Fruit fly (Drosophila melanogaster) whole organism, embryonic: Measurements from ENCODE around the gene trbd.

Source experiments
- ATbp ChIP-seq: fragments of 200-800 bp; sonication (Bioruptor generic); optimal IDR thresholded peaks from 2 replicates; lab custom pipeline; 2017; ENCODE audit warnings: missing biosample characterization, mild to moderate bottlenecking, missing genetic modification characterization, missing genetic modification reagents
- Antp ChIP-seq: fragments of 200-800 bp; sonication (Bioruptor generic); optimal IDR thresholded peaks from 3 replicates; lab custom pipeline; 2016; ENCODE audit warnings: missing biosample characterization, missing genetic modification characterization
- BtbVII ChIP-seq: fragments of 200-800 bp; sonication (Bioruptor generic); optimal IDR thresholded peaks from 3 replicates; lab custom pipeline; 2017; ENCODE audit warnings: missing biosample characterization, mild to moderate bottlenecking, missing genetic modification characterization
- Bteb2 ChIP-seq: fragments of 200-800 bp; sonication (Bioruptor generic); optimal IDR thresholded peaks from 2 replicates; lab custom pipeline; 2016; ENCODE audit warnings: missing biosample characterization, missing genetic modification characterization
- CG11247 ChIP-seq: fragments of 200-800 bp; sonication (Bioruptor generic); IDR thresholded peaks from 2 replicates; pipeline ENCODE4 v1.3.6; 2022; ENCODE audit warnings: missing biosample characterization, missing genetic modification characterization
- CG12104 ChIP-seq: fragments of 200-800 bp; sonication (Bioruptor generic); optimal IDR thresholded peaks from 3 replicates; lab custom pipeline; 2016; ENCODE audit warnings: missing biosample characterization, missing genetic modification characterization
- CG14710 ChIP-seq: fragments of 200-800 bp; sonication (Bioruptor generic); optimal IDR thresholded peaks from 3 replicates; lab custom pipeline; 2019; ENCODE audit warnings: missing biosample characterization, mild to moderate bottlenecking, missing genetic modification characterization, moderate library complexity
- CG15011 ChIP-seq: fragments of 200-800 bp; sonication (Bioruptor generic); optimal IDR thresholded peaks from 3 replicates; lab custom pipeline; 2018; ENCODE audit warnings: missing biosample characterization, mild to moderate bottlenecking, missing genetic modification characterization
- CG1602 ChIP-seq: fragments of 200-800 bp; sonication (Bioruptor generic); optimal IDR thresholded peaks from 3 replicates; lab custom pipeline; 2016; ENCODE audit warnings: missing biosample characterization, missing genetic modification characterization
- CG1603 ChIP-seq: fragments of 200-800 bp; sonication (Bioruptor generic); optimal IDR thresholded peaks from 2 replicates; lab custom pipeline; 2019; ENCODE audit warnings: missing biosample characterization, mild to moderate bottlenecking, missing genetic modification characterization, moderate library complexity
- CG17361 ChIP-seq: fragments of 200-800 bp; sonication (Bioruptor generic); IDR thresholded peaks from 3 replicates; pipeline ENCODE4 v1.3.6; 2022; ENCODE audit warnings: missing biosample characterization, missing genetic modification characterization
- CG17912 ChIP-seq: fragments of 200-800 bp; sonication (Bioruptor generic); optimal IDR thresholded peaks from 2 replicates; lab custom pipeline; 2018; ENCODE audit warnings: missing biosample characterization, mild to moderate bottlenecking, missing genetic modification characterization
- CG18011 ChIP-seq: fragments of 200-800 bp; sonication (Bioruptor generic); optimal IDR thresholded peaks from 2 replicates; lab custom pipeline; 2017; ENCODE audit warnings: missing biosample characterization, missing genetic modification characterization, mild to moderate bottlenecking, moderate library complexity, missing genotype
- CG18599 ChIP-seq: fragments of 200-800 bp; sonication (Bioruptor generic); optimal IDR thresholded peaks from 3 replicates; lab custom pipeline; 2017; ENCODE audit warnings: missing biosample characterization, missing genetic modification characterization, mild to moderate bottlenecking, moderate library complexity, missing genetic modification reagents
- CG2116 ChIP-seq: fragments of 200-800 bp; sonication (Bioruptor generic); optimal IDR thresholded peaks from 3 replicates; lab custom pipeline; 2018; ENCODE audit warnings: missing biosample characterization, mild to moderate bottlenecking, missing genetic modification characterization
- CG2712 ChIP-seq: fragments of 200-800 bp; optimal IDR thresholded peaks from 3 replicates; lab custom pipeline; 2019; ENCODE audit warnings: missing biosample characterization, mild to moderate bottlenecking, missing genetic modification characterization, moderate library complexity
- CG4328 ChIP-seq: fragments of 200-800 bp; sonication (Bioruptor generic); optimal IDR thresholded peaks from 3 replicates; lab custom pipeline; 2017; ENCODE audit warnings: missing biosample characterization, missing genetic modification reagents, missing genetic modification characterization
- CG4707 ChIP-seq: fragments of 200-800 bp; sonication (Bioruptor generic); optimal IDR thresholded peaks from 2 replicates; lab custom pipeline; 2018; ENCODE audit warnings: missing biosample characterization, mild to moderate bottlenecking, missing genetic modification characterization, moderate library complexity
- CG6765 ChIP-seq: fragments of 200-800 bp; sonication (Bioruptor generic); optimal IDR thresholded peaks from 3 replicates; lab custom pipeline; 2017; ENCODE audit warnings: missing biosample characterization, mild to moderate bottlenecking, missing genetic modification characterization
- CG7357 ChIP-seq: fragments of 200-800 bp; sonication (Bioruptor generic); IDR thresholded peaks from 3 replicates; pipeline ENCODE4 v1.3.6; 2022; ENCODE audit warnings: missing biosample characterization, missing genetic modification characterization
- CG8089 ChIP-seq: fragments of 200-800 bp; sonication (Bioruptor generic); optimal IDR thresholded peaks from 3 replicates; lab custom pipeline; 2016; ENCODE audit warnings: missing biosample characterization, missing genetic modification characterization
- CG9727 ChIP-seq: fragments of 200-800 bp; sonication (Bioruptor generic); optimal IDR thresholded peaks from 3 replicates; lab custom pipeline; 2017; ENCODE audit warnings: missing biosample characterization, mild to moderate bottlenecking, missing genetic modification characterization
- CG9797 ChIP-seq: fragments of 200-800 bp; sonication (Bioruptor generic); optimal IDR thresholded peaks from 3 replicates; lab custom pipeline; 2018; ENCODE audit warnings: missing biosample characterization, mild to moderate bottlenecking, missing genetic modification characterization
- CG9817 ChIP-seq: fragments of 200-800 bp; sonication (Bioruptor generic); optimal IDR thresholded peaks from 2 replicates; lab custom pipeline; 2018; ENCODE audit warnings: missing biosample characterization, mild to moderate bottlenecking, missing genetic modification characterization, moderate library complexity
- D19A ChIP-seq: fragments of 200-800 bp; optimal IDR thresholded peaks from 3 replicates; lab custom pipeline; 2019; ENCODE audit warnings: missing biosample characterization, mild to moderate bottlenecking, missing genetic modification characterization, moderate library complexity
- Dip2 ChIP-seq: fragments of 200-800 bp; sonication (Bioruptor generic); IDR thresholded peaks from 2 replicates; pipeline ENCODE4 v1.3.6; 2022; ENCODE audit warnings: missing biosample characterization, missing genetic modification characterization
- Dip3 ChIP-seq: fragments of 200-800 bp; sonication (Bioruptor generic); optimal IDR thresholded peaks from 3 replicates; lab custom pipeline; 2016; ENCODE audit warnings: missing biosample characterization, missing genetic modification characterization
- HLHmδ ChIP-seq: fragments of 200-800 bp; sonication (Bioruptor generic); optimal IDR thresholded peaks from 2 replicates; lab custom pipeline; 2018; ENCODE audit warnings: missing biosample characterization, mild to moderate bottlenecking, missing genetic modification characterization, moderate library complexity
- HmgD ChIP-seq: fragments of 200-800 bp; sonication (Bioruptor generic); optimal IDR thresholded peaks from 3 replicates; lab custom pipeline; 2016; ENCODE audit warnings: missing biosample characterization, missing genetic modification characterization
- Hr51 ChIP-seq, 2 experiments: fragments of 200-800 bp; sonication (Bioruptor generic); optimal IDR thresholded peaks; 2 replicates in 1 of 2; 3 replicates in 1 of 2; lab custom pipeline; 2016 to 2018; ENCODE audit warnings: missing biosample characterization in 2 of 2, missing genetic modification characterization in 2 of 2, mild to moderate bottlenecking in 1 of 2, moderate library complexity in 1 of 2
- MBD-R2 ChIP-seq: fragments of 200-800 bp; sonication (Bioruptor generic); IDR thresholded peaks from 2 replicates; pipeline ENCODE4 v1.3.6; 2022; ENCODE audit warnings: missing biosample characterization, missing genetic modification characterization
- Meics ChIP-seq: fragments of 200-800 bp; sonication (Bioruptor generic); optimal IDR thresholded peaks from 2 replicates; lab custom pipeline; 2017; ENCODE audit warnings: missing biosample characterization, mild to moderate bottlenecking, missing genetic modification characterization
- Neu2 ChIP-seq: fragments of 200-800 bp; sonication (Bioruptor generic); optimal IDR thresholded peaks from 3 replicates; lab custom pipeline; 2016; ENCODE audit warnings: missing biosample characterization, missing genetic modification characterization, borderline replicate concordance
- Nf-YB ChIP-seq: fragments of 200-800 bp; sonication (Bioruptor generic); optimal IDR thresholded peaks from 3 replicates; lab custom pipeline; 2019; ENCODE audit warnings: missing biosample characterization, mild to moderate bottlenecking, missing genetic modification characterization, moderate library complexity
- Optix ChIP-seq: fragments of 200-800 bp; sonication (Bioruptor generic); IDR thresholded peaks from 3 replicates; pipeline ENCODE4 v1.3.6; 2022; ENCODE audit warnings: missing biosample characterization, missing genetic modification characterization
- PHDP ChIP-seq: fragments of 200-800 bp; sonication (Bioruptor generic); optimal IDR thresholded peaks from 3 replicates; lab custom pipeline; 2018; ENCODE audit warnings: missing biosample characterization, mild to moderate bottlenecking, missing genetic modification characterization, moderate library complexity
- ase ChIP-seq: fragments of 200-800 bp; sonication (Bioruptor generic); IDR thresholded peaks from 3 replicates; pipeline ENCODE4 v1.3.6; 2022; ENCODE audit warnings: missing biosample characterization, missing genetic modification characterization
- chif ChIP-seq, 2 experiments: fragments of 200-800 bp; sonication (Bioruptor generic); optimal IDR thresholded peaks; 3 replicates each; lab custom pipeline; 2016; ENCODE audit warnings: missing biosample characterization in 2 of 2, missing genetic modification characterization in 2 of 2
- chm ChIP-seq: fragments of 200-800 bp; sonication (Bioruptor generic); IDR thresholded peaks from 2 replicates; pipeline ENCODE4 v1.3.6; 2022; ENCODE audit warnings: missing biosample characterization, missing genetic modification characterization
- eyg ChIP-seq: fragments of 200-800 bp; sonication (Bioruptor generic); optimal IDR thresholded peaks from 3 replicates; lab custom pipeline; 2016; ENCODE audit warnings: missing biosample characterization, missing genetic modification characterization
- ftz-f1 ChIP-seq: fragments of 200-800 bp; sonication (Bioruptor generic); optimal IDR thresholded peaks from 2 replicates; lab custom pipeline; 2016; ENCODE audit warnings: missing biosample characterization, missing genetic modification characterization
- gro ChIP-seq: fragments of 200-800 bp; sonication (Bioruptor generic); optimal IDR thresholded peaks from 2 replicates; lab custom pipeline; 2016; ENCODE audit warnings: missing biosample characterization, missing genetic modification characterization
- gt ChIP-seq: fragments of 200-800 bp; sonication (Bioruptor generic); IDR thresholded peaks from 2 replicates; pipeline ENCODE4 v1.3.6; 2022; ENCODE audit warnings: missing biosample characterization, missing genetic modification characterization
- klu ChIP-seq: fragments of 200-800 bp; sonication (Bioruptor generic); IDR thresholded peaks from 2 replicates; pipeline ENCODE4 v1.3.6; 2022; ENCODE audit warnings: missing biosample characterization, missing genetic modification characterization
- mld ChIP-seq: fragments of 200-800 bp; sonication (Bioruptor generic); IDR thresholded peaks from 3 replicates; pipeline ENCODE4 v1.3.6; 2022; ENCODE audit warnings: missing biosample characterization, missing genetic modification characterization; ENCODE audit not compliant: partially characterized antibody
- sc ChIP-seq, 3 experiments: fragments of >200 bp in 2 of 3; fragments of 200-800 bp in 1 of 3; sonication (Bioruptor generic) in 1 of 3; optimal IDR thresholded peaks; 2 replicates in 2 of 3; 3 replicates in 1 of 3; lab custom pipeline; 2017; ENCODE audit warnings: mild to moderate bottlenecking in 1 of 3, missing biosample characterization in 1 of 3, missing genetic modification characterization in 1 of 3, missing genetic modification reagents in 1 of 3
- tap ChIP-seq: fragments of 200-800 bp; optimal IDR thresholded peaks from 3 replicates; lab custom pipeline; 2019; ENCODE audit warnings: missing biosample characterization, mild to moderate bottlenecking, missing genetic modification characterization, moderate library complexity
- tin ChIP-seq: fragments of 200-800 bp; sonication (Bioruptor generic); optimal IDR thresholded peaks from 3 replicates; lab custom pipeline; 2016; ENCODE audit warnings: missing biosample characterization, missing genetic modification characterization
- wdn ChIP-seq: fragments of 200-800 bp; sonication (Bioruptor generic); IDR thresholded peaks from 2 replicates; pipeline ENCODE4 v1.3.6; 2022; ENCODE audit warnings: missing biosample characterization, missing genetic modification characterization
- zfh2 ChIP-seq: fragments of 200-800 bp; sonication (Bioruptor generic); optimal IDR thresholded peaks from 2 replicates; lab custom pipeline; 2016; ENCODE audit warnings: missing biosample characterization, missing genetic modification characterization

Gene trbd

dm6 chr3R:9677734-9678341 is 33.0 kb downstream of the trbd start, which contains the start of gene p23 (continued):
- TF ChIP-seq CG14710, result peak; percentile 66
- TF ChIP-seq eyg (GFP tag; lab: Kevin White, UChicago), result no peak
- TF ChIP-seq CG15011 (GFP tag; lab: Kevin White, UChicago), result no peak
- no peak for TF ChIP-seq Optix (GFP tag; lab: Robert Waterston, UW)
- TF ChIP-seq Meics (GFP tag; lab: Kevin White, UChicago), result no peak
- TF ChIP-seq D19A (tag; lab: Kevin White, UChicago), result no peak
- TF ChIP-seq Antp, result no peak
- peak; percentile 87 for TF ChIP-seq MBD-R2 (GFP tag; lab: Robert Waterston, UW)
- peak; percentile 90 for TF ChIP-seq CG9797
- TF ChIP-seq CG18599 (GFP tag; lab: Kevin White, UChicago), result no peak
- TF ChIP-seq Dip2 (GFP tag; lab: Robert Waterston, UW), result no peak
- TF ChIP-seq CG17361 (GFP tag; lab: Robert Waterston, UW), result no peak; the same call in 2 of the 3 replicates
- peak; percentile 78 for TF ChIP-seq HmgD (GFP tag; lab: Kevin White, UChicago)
- TF ChIP-seq mld (GFP tag; lab: Robert Waterston, UW), result no peak
- TF ChIP-seq CG9817 (tag; lab: Kevin White, UChicago), result no peak
- TF ChIP-seq tin (GFP tag; lab: Kevin White, UChicago), result no peak
- TF ChIP-seq CG2712, result no peak
- no peak for TF ChIP-seq klu (GFP tag; lab: Robert Waterston, UW)
- no peak for TF ChIP-seq Bteb2 (GFP tag; lab: Kevin White, UChicago)
- no peak for TF ChIP-seq ATbp (GFP tag; lab: Kevin White, UChicago)
- no peak for TF ChIP-seq CG1602 (GFP tag; lab: Kevin White, UChicago)
- no peak for TF ChIP-seq CG11247 (GFP tag; lab: Robert Waterston, UW)
- no peak for TF ChIP-seq wdn (GFP tag; lab: Robert Waterston, UW)
- no peak for TF ChIP-seq PHDP (tag; lab: Kevin White, UChicago)
- TF ChIP-seq HLHmδ (GFP tag; lab: Kevin White, UChicago), result no peak
- TF ChIP-seq CG2116, result peak; percentile 1
- no peak for TF ChIP-seq Hr51 (GFP tag; optimal IDR thresholded peaks at IDR 0.05; lab: Kevin White, UChicago)
- TF ChIP-seq sc (optimal IDR thresholded peaks at IDR 0.05; lab: Kevin White, UChicago), result no peak
- TF ChIP-seq sc (GFP tag; optimal IDR thresholded peaks at IDR 0.05; lab: Kevin White, UChicago), result no peak
- no peak for TF ChIP-seq tap
- no peak for TF ChIP-seq ftz-f1 (GFP tag; lab: Kevin White, UChicago)
- TF ChIP-seq gro (GFP tag; lab: Kevin White, UChicago), result no peak
- peak; percentile 86 for TF ChIP-seq CG1603
- TF ChIP-seq zfh2 (GFP tag; lab: Kevin White, UChicago), result no peak
- TF ChIP-seq gt (GFP tag; lab: Robert Waterston, UW), result no peak
- no peak for TF ChIP-seq CG8089 (GFP tag; lab: Kevin White, UChicago)
- no peak for TF ChIP-seq Neu2 (GFP tag; lab: Kevin White, UChicago)
- no peak for TF ChIP-seq CG4328 (GFP tag; lab: Kevin White, UChicago)
- no peak for TF ChIP-seq CG7357 (GFP tag; lab: Robert Waterston, UW)
- TF ChIP-seq ase (GFP tag; lab: Robert Waterston, UW), result no peak
- peak; percentile 44; the same call in 1 of the 2 replicates for TF ChIP-seq chm (GFP tag; lab: Robert Waterston, UW)
- no peak for TF ChIP-seq CG17912 (GFP tag; lab: Kevin White, UChicago)
- TF ChIP-seq CG12104 (GFP tag; lab: Kevin White, UChicago), result no peak
- TF ChIP-seq CG6765 (GFP tag; lab: Kevin White, UChicago), result no peak
- TF ChIP-seq CG9727 (GFP tag; lab: Kevin White, UChicago), result no peak
- no peak for TF ChIP-seq chif (GFP tag; optimal IDR thresholded peaks at IDR 0.05; lab: Kevin White, UChicago)
- no peak for TF ChIP-seq CG4707 (GFP tag; lab: Kevin White, UChicago)
- TF ChIP-seq Dip3 (GFP tag; lab: Kevin White, UChicago), result no peak
- TF ChIP-seq BtbVII (GFP tag; lab: Kevin White, UChicago), result no peak
- TF ChIP-seq Nf-YB (GFP tag; lab: Kevin White, UChicago), result peak; percentile 9
- no peak for TF ChIP-seq CG18011
